Worm (Caenorhabditis elegans): Measurements from ENCODE around the gene irld-60.

ce11 chrIII:12738935-12739334, 11.8 kb downstream of the irld-60 start:
- no peak for TF ChIP-seq flt-1 (GFP tag; IDR thresholded peaks at IDR 0.05)
- no peak for TF ChIP-seq tab-1 (GFP tag; IDR thresholded peaks at IDR 0.05)

All from whole organism, midembryonic.